Fruit fly (Drosophila melanogaster): ENCODE measurements around the gene ush.
A peak's percentile ranks its signal among the peaks of the same experiment; 100 is the strongest.

Gene ush

DNA sequence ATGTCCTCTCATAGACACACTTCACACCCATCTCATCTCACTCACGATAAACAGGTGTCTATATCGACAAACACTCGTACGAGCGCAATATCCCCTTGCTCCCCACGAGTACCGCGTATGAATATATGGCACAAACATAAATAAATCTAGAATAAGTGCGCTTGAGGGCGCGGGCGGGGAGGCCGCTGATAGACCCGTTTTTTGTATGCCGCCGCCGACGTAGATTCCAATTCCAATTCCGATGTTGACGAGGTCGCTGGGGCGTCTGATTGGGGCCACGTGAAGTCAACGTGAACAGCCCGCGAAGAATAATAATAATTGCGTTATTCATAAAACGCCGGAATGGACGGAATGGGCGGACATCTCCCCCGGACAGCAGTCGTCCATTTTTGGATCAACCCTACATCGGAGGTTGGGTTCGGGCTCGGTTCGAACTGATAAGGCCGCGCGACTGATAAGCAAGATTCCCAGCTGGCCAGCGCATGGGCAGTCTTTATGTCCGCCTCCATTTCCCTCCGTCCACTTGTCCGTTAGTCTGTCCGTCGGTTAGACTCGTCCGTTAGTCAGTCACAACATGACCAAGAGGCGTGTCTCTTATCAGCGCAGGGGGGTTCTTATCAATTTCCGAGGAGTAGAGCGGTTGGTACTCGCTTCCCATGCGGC, 8.4 kb downstream of the ush start (continued):
- TF ChIP-seq seq (GFP tag; IDR thresholded peaks at IDR 0.05) (no peak), H15 (GFP tag; IDR thresholded peaks at IDR 0.05) (no peak), CG13287 (GFP tag; IDR thresholded peaks at IDR 0.05; ENCODE audit: partially characterized antibody) (peak; percentile 21; the same call in 1 of the 2 replicates), Blimp-1 (GFP tag; optimal IDR thresholded peaks at IDR 0.05) (no peak), CG4404 (GFP tag; IDR thresholded peaks at IDR 0.05) (no peak), CG10462 (GFP tag; optimal IDR thresholded peaks at IDR 0.05) (no peak), bigmax (GFP tag; optimal IDR thresholded peaks at IDR 0.05) (peak; percentile 12), sens (GFP tag) (peak; percentile 47), ATbp (GFP tag; optimal IDR thresholded peaks at IDR 0.05) (no peak), Hr3 (GFP tag; optimal IDR thresholded peaks at IDR 0.05) (peak; percentile 13), CG17912 (GFP tag; optimal IDR thresholded peaks at IDR 0.05) (peak; percentile 35), CG33557 (GFP tag; optimal IDR thresholded peaks at IDR 0.05) (no peak), CG18599 (GFP tag; optimal IDR thresholded peaks at IDR 0.05) (peak; percentile 69), E2f1 (GFP tag; IDR thresholded peaks at IDR 0.05) (peak; percentile 29), salm (tag; optimal IDR thresholded peaks at IDR 0.05) (peak; percentile 23), CG34224 (GFP tag; IDR thresholded peaks at IDR 0.05; ENCODE audit: partially characterized antibody) (peak; percentile 41; the same call in 1 of the 3 replicates), CG9437 (GFP tag; optimal IDR thresholded peaks at IDR 0.05) (no peak), phol (tag; optimal IDR thresholded peaks at IDR 0.05) (no peak), Nf-YB (GFP tag; optimal IDR thresholded peaks at IDR 0.05) (no peak), Optix (GFP tag; IDR thresholded peaks at IDR 0.05) (no peak), Max (GFP tag; optimal IDR thresholded peaks at IDR 0.05) (no peak), CG15479 (GFP tag; optimal IDR thresholded peaks at IDR 0.05) (no peak), tna (GFP tag; IDR thresholded peaks at IDR 0.05; ENCODE audit: partially characterized antibody) (no peak), slp2 (GFP tag; optimal IDR thresholded peaks at IDR 0.05) (no peak), CG16863 (GFP tag; optimal IDR thresholded peaks at IDR 0.05) (no peak), vvl (GFP tag; IDR thresholded peaks at IDR 0.05) (no peak; the same call in 1 of the 2 replicates), stwl (tag; optimal IDR thresholded peaks at IDR 0.05) (no peak), ham (GFP tag; IDR thresholded peaks at IDR 0.05) (no peak), CG8944 (GFP tag; optimal IDR thresholded peaks at IDR 0.05) (no peak), CG13296 (GFP tag; optimal IDR thresholded peaks at IDR 0.05) (peak; percentile 59), Hsf (GFP tag; optimal IDR thresholded peaks at IDR 0.05) (no peak), CG15696 (tag; optimal IDR thresholded peaks at IDR 0.05) (no peak), Dp (GFP tag; optimal IDR thresholded peaks at IDR 0.05) (no peak), fd64A (GFP tag; optimal IDR thresholded peaks at IDR 0.05) (no peak), h (optimal IDR thresholded peaks at IDR 0.05) (no peak), Lhr (GFP tag; optimal IDR thresholded peaks at IDR 0.05) (no peak), Adf1 (GFP tag; IDR thresholded peaks at IDR 0.05) (peak; percentile 82), CG3995 (GFP tag; optimal IDR thresholded peaks at IDR 0.05) (no peak), Med (GFP tag) (peak; percentile 88), slbo (GFP tag; IDR thresholded peaks at IDR 0.05) (peak; percentile 30; the same call in 1 of the 2 replicates), CG9797 (GFP tag; optimal IDR thresholded peaks at IDR 0.05) (no peak), zfh1 (GFP tag; IDR thresholded peaks at IDR 0.05) (0 out of 3 replicates have a peak, but pooled peaks have one; percentile 30), Elba2 (GFP tag; optimal IDR thresholded peaks at IDR 0.05) (no peak), lbe (GFP tag; optimal IDR thresholded peaks at IDR 0.05) (no peak), onecut (GFP tag; IDR thresholded peaks at IDR 0.05) (peak; percentile 7; the same call in 1 of the 2 replicates), CG8281 (tag; optimal IDR thresholded peaks at IDR 0.05) (no peak), Side (GFP tag; optimal IDR thresholded peaks at IDR 0.05) (no peak), TFAM (GFP tag; optimal IDR thresholded peaks at IDR 0.05) (no peak), CG12744 (GFP tag; optimal IDR thresholded peaks at IDR 0.05) (no peak), BEAF-32 (GFP tag; optimal IDR thresholded peaks at IDR 0.05) (no peak)

Measured in whole organism, embryonic.